Worm (Caenorhabditis elegans) whole organism, L4 larva: ENCODE measurements around the gene moa-2.

Experiments
- ces-1 ChIP-seq: fragments of 150-350 bp; sonication (generic microtip); optimal IDR thresholded peaks from 4 replicates; lab custom pipeline; 2014; ENCODE audit warnings: missing biosample characterization, missing genetic modification reagents, missing genetic modification characterization
- lin-13 ChIP-seq: fragments of 150-350 bp; optimal IDR thresholded peaks from 2 replicates; lab custom pipeline; 2014; ENCODE audit warnings: missing biosample characterization, missing genetic modification reagents, missing genetic modification characterization
- lir-3 ChIP-seq: sonication (generic microtip); optimal IDR thresholded peaks from 2 replicates; lab custom pipeline; 2016; ENCODE audit warnings: mild to moderate bottlenecking, missing genetic modification characterization, missing compliant biosample characterization
- nhr-102 ChIP-seq: sonication (generic microtip); optimal IDR thresholded peaks from 2 replicates; lab custom pipeline; 2016; ENCODE audit warnings: mild to moderate bottlenecking, missing genetic modification characterization, moderate library complexity, missing compliant biosample characterization
- nhr-76 ChIP-seq: fragments of 150-350 bp; optimal IDR thresholded peaks from 2 replicates; lab custom pipeline; 2014; ENCODE audit warnings: missing biosample characterization, missing genetic modification characterization
- nhr-77 ChIP-seq: fragments of 150-350 bp; optimal IDR thresholded peaks from 2 replicates; lab custom pipeline; 2014; ENCODE audit warnings: missing biosample characterization, missing genetic modification characterization
- unc-62 ChIP-seq, 3 experiments: fragments of 150-350 bp in 1 of 3; sonication (generic microtip); optimal IDR thresholded peaks in 2 of 3; peaks in 1 of 3; 1 replicate in 1 of 3; 2 replicates in 2 of 3; lab custom pipeline; 2014 to 2017; ENCODE audit warnings: missing biosample characterization in 3 of 3, missing genetic modification characterization in 3 of 3, missing genetic modification reagents in 3 of 3, missing genotype in 1 of 3
- zag-1 ChIP-seq: fragments of 150-350 bp; optimal IDR thresholded peaks from 2 replicates; lab custom pipeline; 2014; ENCODE audit warnings: missing biosample characterization, missing genetic modification characterization

DNA sequence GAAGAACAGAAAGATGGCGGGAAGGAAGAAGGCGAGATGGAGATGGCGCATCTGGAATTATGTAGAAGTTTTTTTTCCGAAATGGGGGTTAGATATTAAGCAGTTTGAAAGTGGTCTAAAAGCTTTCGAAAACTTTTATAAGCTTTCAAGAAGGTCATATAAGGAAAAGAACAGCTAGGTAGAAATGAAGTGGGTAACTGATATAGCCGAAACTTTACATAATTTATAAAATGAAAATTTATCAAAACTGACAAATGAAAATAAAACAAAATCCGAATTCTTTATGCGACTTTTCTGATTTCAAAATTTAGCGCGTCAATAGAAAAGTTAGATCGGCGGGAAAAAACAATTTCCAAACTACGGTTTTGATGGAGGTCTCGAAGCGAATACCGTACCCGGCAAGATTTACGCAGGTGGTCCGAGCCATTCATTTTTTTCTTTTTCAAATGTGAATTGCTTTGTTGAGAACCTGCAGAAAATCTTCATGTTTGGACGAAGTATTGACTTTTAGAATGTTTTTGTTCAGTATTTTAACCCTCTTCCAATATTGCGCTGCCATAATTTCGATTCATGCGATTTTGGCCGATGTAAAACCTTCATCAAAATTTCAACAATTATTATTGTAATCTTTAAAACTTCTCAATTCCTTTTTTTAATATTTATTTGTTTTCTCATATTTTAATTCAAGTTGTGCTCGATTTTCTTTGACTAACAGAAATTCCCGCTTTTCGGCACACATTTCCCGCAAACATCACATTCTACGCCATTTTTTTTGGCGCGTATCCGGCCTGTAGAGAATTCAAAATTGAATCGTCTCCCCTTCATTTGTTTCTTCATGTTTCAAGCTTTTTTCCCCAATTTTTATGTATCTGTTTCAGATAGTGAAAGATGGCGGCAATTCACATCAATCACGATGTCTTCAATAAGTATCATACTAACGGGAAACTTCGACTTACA, 34.9 kb downstream of the moa-2 start, which contains the start of the genes F18A1.7 and rpa-1:
- TF ChIP-seq lin-13 (GFP tag; lab: Kevin White, UChicago) = no peak
- no peak for TF ChIP-seq ces-1
- TF ChIP-seq unc-62 (GFP tag; optimal IDR thresholded peaks at IDR 0.05 in 1 of 2; lab: Kevin White, UChicago) = no peak
- no peak for TF ChIP-seq unc-62 (tag; optimal IDR thresholded peaks at IDR 0.05; lab: Kevin White, UChicago)
- no peak for TF ChIP-seq zag-1 (tag; lab: Kevin White, UChicago)
- TF ChIP-seq nhr-77 (tag; lab: Kevin White, UChicago) = no peak
- TF ChIP-seq lir-3 (tag; lab: Kevin White, UChicago) = no peak
- TF ChIP-seq nhr-76 (tag; lab: Kevin White, UChicago) = no peak
- TF ChIP-seq nhr-102 = no peak
